Worm (Caenorhabditis elegans): ENCODE results near the gene ehn-3.

ehn-3 gene

ce11 chrIV:5394687-5395086, 24.3 kb downstream of the ehn-3 start, which contains the start of the genes perm-3 and swsn-6 (continued):
- TF ChIP-seq nhr-77 (tag; optimal IDR thresholded peaks at IDR 0.05) (no peak), lin-13 (GFP tag; optimal IDR thresholded peaks at IDR 0.05) (peak; percentile 77), mab-5 (tag; optimal IDR thresholded peaks at IDR 0.05) (peak; percentile 83), Y55F3AM.14 (GFP tag; optimal IDR thresholded peaks at IDR 0.05) (no peak), aly-2 (tag; optimal IDR thresholded peaks at IDR 0.05) (no peak), nhr-21 (tag; optimal IDR thresholded peaks at IDR 0.05) (peak; percentile 51), ZK546.5 (tag; optimal IDR thresholded peaks at IDR 0.05) (peak; percentile 25), ztf-11 (tag; optimal IDR thresholded peaks at IDR 0.05) (no peak), ceh-82 (tag; optimal IDR thresholded peaks at IDR 0.05) (no peak), lsy-2 (tag; optimal IDR thresholded peaks at IDR 0.05) (peak; percentile 87 to 92), elt-1 (tag; optimal IDR thresholded peaks at IDR 0.05) (no peak), lin-11 (tag; optimal IDR thresholded peaks at IDR 0.05) (peak; percentile 55), unc-55 (GFP tag; optimal IDR thresholded peaks at IDR 0.05) (peak; percentile 90)

- TF ChIP-seq gmeb-1 (tag; optimal IDR thresholded peaks at IDR 0.05) (peak; percentile 40), dmd-4 (tag; optimal IDR thresholded peaks at IDR 0.05) (no peak), nhr-10 (tag; optimal IDR thresholded peaks at IDR 0.05) (no peak), fos-1 (tag; optimal IDR thresholded peaks at IDR 0.05) (peak; percentile 19), nhr-12 (tag; optimal IDR thresholded peaks at IDR 0.05) (no peak), unc-62 (GFP tag; optimal IDR thresholded peaks at IDR 0.05) (no peak), sma-3 (GFP tag; optimal IDR thresholded peaks at IDR 0.05) (no peak), C34F6.9 (tag; optimal IDR thresholded peaks at IDR 0.05) (no peak), sma-9 (GFP tag; optimal IDR thresholded peaks at IDR 0.05) (peak; percentile 16), sma-9 (tag; optimal IDR thresholded peaks at IDR 0.05) (no peak), R02D3.7 (tag; optimal IDR thresholded peaks at IDR 0.05) (no peak), snpc-4 (tag; optimal IDR thresholded peaks at IDR 0.05) (no peak)
Measured at ce11 chrIV:5393566-5393965, 25.5 kb downstream of the ehn-3 start.

DNA sequence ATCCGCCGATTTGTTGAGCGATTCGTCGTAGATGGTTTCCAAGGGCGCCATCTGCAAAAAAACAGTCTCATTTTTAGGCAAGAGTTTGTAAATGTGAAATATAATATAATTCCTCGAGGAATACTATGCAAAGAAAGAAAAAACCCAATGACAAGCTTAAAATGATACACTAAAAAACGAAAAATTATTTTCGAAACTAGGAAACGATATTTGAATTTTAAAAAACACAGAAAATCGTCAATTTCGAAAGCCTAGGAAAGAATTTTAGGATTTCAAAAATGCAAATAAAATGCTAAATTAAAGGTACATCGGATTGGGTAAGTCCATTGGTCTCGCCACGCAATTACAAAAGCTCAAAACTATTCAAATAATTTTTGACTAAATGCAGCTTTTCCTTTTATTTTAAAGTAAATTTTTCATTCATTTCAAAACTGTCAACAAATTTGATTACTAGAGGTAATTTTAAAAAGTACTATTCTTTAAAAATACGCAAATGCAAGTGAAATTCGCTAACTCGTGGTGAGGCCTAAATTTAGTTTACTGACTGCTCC, 27.4 kb downstream of the ehn-3 start, which contains the start of the genes htp-1 and ZK616.5:
Gene htp-1 (minus strand): TSS at position 51 of the 551 bp plus-strand sequence.
Gene ZK616.5 (plus strand): TSS at position 423 of the 551 bp plus-strand sequence.
- no peak for TF ChIP-seq zag-1 (tag; optimal IDR thresholded peaks at IDR 0.05)
- TF ChIP-seq nhr-21 (tag; optimal IDR thresholded peaks at IDR 0.05): no peak
- no peak for TF ChIP-seq nhr-237 (tag; optimal IDR thresholded peaks at IDR 0.05)
- TF ChIP-seq sem-4 (tag; optimal IDR thresholded peaks at IDR 0.05): no peak
- TF ChIP-seq elt-1 (tag; optimal IDR thresholded peaks at IDR 0.05): no peak

- TF ChIP-seq nhr-25 (tag; optimal IDR thresholded peaks at IDR 0.05): peak; percentile 13
- TF ChIP-seq fos-1 (tag; optimal IDR thresholded peaks at IDR 0.05): no peak
- TF ChIP-seq nhr-6 (tag; optimal IDR thresholded peaks at IDR 0.05): no peak
Measured at ce11 chrIV:5389951-5390350, 29.1 kb downstream of the ehn-3 start.

ce11 chrIV:5388477-5389065, 30.5 kb downstream of the ehn-3 start, which contains the start of gene elo-6:
Gene elo-6, minus strand, starts transcription at chrIV:5388559.
- peak; percentile 57 for TF ChIP-seq fos-1 (tag; optimal IDR thresholded peaks at IDR 0.05)
- TF ChIP-seq lin-11 (tag; optimal IDR thresholded peaks at IDR 0.05): no peak
- no peak for TF ChIP-seq ztf-1 (GFP tag; conservative IDR thresholded peaks at IDR 0.05)
- no peak for TF ChIP-seq unc-39 (tag; optimal IDR thresholded peaks at IDR 0.05)
- no peak for TF ChIP-seq mdl-1 (tag; optimal IDR thresholded peaks at IDR 0.05)
- peak; percentile 7 for TF ChIP-seq sma-3 (GFP tag; optimal IDR thresholded peaks at IDR 0.05)
- peak; percentile 35 for TF ChIP-seq ama-1 (optimal IDR thresholded peaks at IDR 0.05)
- TF ChIP-seq C34F6.9 (tag; optimal IDR thresholded peaks at IDR 0.05): no peak
- peak; percentile 1 for TF ChIP-seq lin-13 (GFP tag; optimal IDR thresholded peaks at IDR 0.05)
- no peak for TF ChIP-seq blmp-1 (tag; optimal IDR thresholded peaks at IDR 0.05; ENCODE audit: insufficient read depth)
- TF ChIP-seq nhr-6 (tag; optimal IDR thresholded peaks at IDR 0.05): no peak
- no peak for TF ChIP-seq nhr-237 (tag; optimal IDR thresholded peaks at IDR 0.05)
- TF ChIP-seq nhr-10 (tag; optimal IDR thresholded peaks at IDR 0.05): no peak
- TF ChIP-seq nhr-23 (tag; optimal IDR thresholded peaks at IDR 0.05): no peak
- no peak for TF ChIP-seq ztf-11 (tag; optimal IDR thresholded peaks at IDR 0.05)
- no peak for TF ChIP-seq lin-39 (tag; optimal IDR thresholded peaks at IDR 0.05)
- no peak for TF ChIP-seq egl-27 (tag; optimal IDR thresholded peaks at IDR 0.05)
- no peak for TF ChIP-seq gmeb-1 (tag; optimal IDR thresholded peaks at IDR 0.05)
- TF ChIP-seq nhr-77 (tag; optimal IDR thresholded peaks at IDR 0.05): no peak
- no peak for TF ChIP-seq R02D3.7 (tag; optimal IDR thresholded peaks at IDR 0.05)
- no peak for TF ChIP-seq ceh-82 (tag; optimal IDR thresholded peaks at IDR 0.05)
- no peak for TF ChIP-seq aly-2 (tag; optimal IDR thresholded peaks at IDR 0.05)
- TF ChIP-seq unc-62 (GFP tag; optimal IDR thresholded peaks at IDR 0.05): no peak
- TF ChIP-seq nhr-11 (tag; optimal IDR thresholded peaks at IDR 0.05): no peak
- peak; percentile 54 for TF ChIP-seq nhr-129 (tag; optimal IDR thresholded peaks at IDR 0.05)
- TF ChIP-seq F13H6.1 (tag; optimal IDR thresholded peaks at IDR 0.05): peak; percentile 31
- no peak for TF ChIP-seq zag-1 (tag; optimal IDR thresholded peaks at IDR 0.05)
- TF ChIP-seq peb-1 (tag; optimal IDR thresholded peaks at IDR 0.05): no peak
- no peak for TF ChIP-seq nhr-21 (tag; optimal IDR thresholded peaks at IDR 0.05)
- TF ChIP-seq lsy-2 (tag; optimal IDR thresholded peaks at IDR 0.05): no peak
- peak; percentile 29 for TF ChIP-seq crh-2 (tag; optimal IDR thresholded peaks at IDR 0.05)
